Worm (Caenorhabditis elegans) whole organism, L3 larva: Measurements from ENCODE around the gene pqn-94.

Experiments
- aly-2 ChIP-seq: fragments of 150-350 bp; optimal IDR thresholded peaks from 2 replicates; lab custom pipeline; 2014; ENCODE audit warnings: missing biosample characterization, missing genetic modification characterization
- ama-1 ChIP-seq: fragments of 150-350 bp; optimal IDR thresholded peaks from 2 replicates; lab custom pipeline; 2018
- ceh-82 ChIP-seq: fragments of 150-350 bp; optimal IDR thresholded peaks from 2 replicates; lab custom pipeline; 2014; ENCODE audit warnings: missing biosample characterization, missing genetic modification characterization
- ceh-9 ChIP-seq: sonication (generic microtip); optimal IDR thresholded peaks from 2 replicates; lab custom pipeline; 2018; ENCODE audit warnings: missing biosample characterization, missing genetic modification characterization
- daf-12 ChIP-seq: fragments of 150-350 bp; optimal IDR thresholded peaks from 2 replicates; lab custom pipeline; 2014; ENCODE audit warnings: missing biosample characterization, missing genetic modification reagents, missing genetic modification characterization
- egl-27 ChIP-seq: sonication (generic microtip); optimal IDR thresholded peaks from 4 replicates; lab custom pipeline; 2017; ENCODE audit warnings: missing biosample characterization, missing genetic modification reagents, missing genetic modification characterization
- egl-5 ChIP-seq: fragments of 150-350 bp; optimal IDR thresholded peaks from 2 replicates; lab custom pipeline; 2017; ENCODE audit warnings: missing biosample characterization, missing genetic modification reagents, missing genetic modification characterization, inconsistent platforms
- elt-1 ChIP-seq: fragments of 150-350 bp; optimal IDR thresholded peaks from 2 replicates; lab custom pipeline; 2014; ENCODE audit warnings: missing biosample characterization, missing genetic modification characterization
- elt-2 ChIP-seq: sonication (generic microtip); optimal IDR thresholded peaks from 2 replicates; lab custom pipeline; 2016; ENCODE audit warnings: missing genetic modification reagents, mild to moderate bottlenecking, missing genetic modification characterization, missing compliant biosample characterization
- elt-3 ChIP-seq, 3 experiments: fragments of 150-350 bp in 1 of 3; sonication (generic microtip) in 2 of 3; optimal IDR thresholded peaks; 2 replicates in 2 of 3; 4 replicates in 1 of 3; lab custom pipeline; 2014 to 2017; ENCODE audit warnings: missing biosample characterization in 3 of 3, missing genetic modification characterization in 3 of 3
- eor-1 ChIP-seq, 2 experiments: fragments of 150-350 bp; optimal IDR thresholded peaks; 2 replicates each; lab custom pipeline; 2014 to 2018; ENCODE audit warnings: missing biosample characterization in 2 of 2, missing genetic modification characterization in 2 of 2
- fkh-2 ChIP-seq: fragments of 150-350 bp; optimal IDR thresholded peaks from 2 replicates; lab custom pipeline; 2014; ENCODE audit warnings: missing biosample characterization, missing genetic modification reagents, missing genetic modification characterization
- fos-1 ChIP-seq: fragments of 150-350 bp; optimal IDR thresholded peaks from 2 replicates; lab custom pipeline; 2014; ENCODE audit warnings: missing biosample characterization, missing genetic modification characterization
- jun-1 ChIP-seq: fragments of 150-350 bp; optimal IDR thresholded peaks from 2 replicates; lab custom pipeline; 2014; ENCODE audit warnings: missing biosample characterization, missing genetic modification reagents, missing genetic modification characterization
- lin-39 ChIP-seq: fragments of 150-350 bp; optimal IDR thresholded peaks from 2 replicates; lab custom pipeline; 2018; ENCODE audit warnings: missing biosample characterization, missing genetic modification reagents, missing genetic modification characterization
- lsy-12 ChIP-seq: sonication (generic microtip); optimal IDR thresholded peaks from 2 replicates; lab custom pipeline; 2016; ENCODE audit warnings: mild to moderate bottlenecking, missing genetic modification characterization, missing compliant biosample characterization
- mml-1 ChIP-seq: fragments of 150-350 bp; sonication (generic microtip); optimal IDR thresholded peaks from 3 replicates; lab custom pipeline; 2014; ENCODE audit warnings: missing biosample characterization, missing genetic modification characterization
- nfya-1 ChIP-seq: sonication (generic microtip); optimal IDR thresholded peaks from 2 replicates; lab custom pipeline; 2017; ENCODE audit warnings: missing genetic modification characterization, mild to moderate bottlenecking, missing compliant biosample characterization, antibody characterized with exemption, moderate library complexity; ENCODE audit not compliant: insufficient read depth
- nhr-11 ChIP-seq: fragments of 150-350 bp; optimal IDR thresholded peaks from 2 replicates; lab custom pipeline; 2014; ENCODE audit warnings: missing biosample characterization, missing genetic modification characterization
- nhr-12 ChIP-seq: fragments of 150-350 bp; optimal IDR thresholded peaks from 2 replicates; lab custom pipeline; 2014; ENCODE audit warnings: missing biosample characterization, missing genetic modification characterization
- nhr-237 ChIP-seq: fragments of 150-350 bp; optimal IDR thresholded peaks from 2 replicates; lab custom pipeline; 2014; ENCODE audit warnings: missing biosample characterization, missing genetic modification characterization
- nhr-25 ChIP-seq: sonication (generic microtip); optimal IDR thresholded peaks from 2 replicates; lab custom pipeline; 2017; ENCODE audit warnings: missing biosample characterization, missing genetic modification characterization
- nhr-28 ChIP-seq: fragments of 150-350 bp; optimal IDR thresholded peaks from 2 replicates; lab custom pipeline; 2014; ENCODE audit warnings: missing biosample characterization, missing genetic modification characterization
- nhr-43 ChIP-seq: sonication (generic microtip); optimal IDR thresholded peaks from 2 replicates; lab custom pipeline; 2016; ENCODE audit warnings: mild to moderate bottlenecking, missing genetic modification characterization, missing compliant biosample characterization; ENCODE audit not compliant: poor library complexity, severe bottlenecking
- nhr-76 ChIP-seq: fragments of 150-350 bp; sonication (generic microtip); optimal IDR thresholded peaks from 5 replicates; lab custom pipeline; 2014; ENCODE audit warnings: missing biosample characterization, missing genetic modification characterization
- pqm-1 ChIP-seq: fragments of 150-350 bp; optimal IDR thresholded peaks from 2 replicates; lab custom pipeline; 2017; ENCODE audit warnings: missing biosample characterization, missing genetic modification characterization, inconsistent platforms
- skn-1 ChIP-seq: fragments of 150-350 bp; optimal IDR thresholded peaks from 2 replicates; lab custom pipeline; 2014; ENCODE audit warnings: missing biosample characterization, missing genetic modification characterization
- snpc-4 ChIP-seq: fragments of 150-350 bp; optimal IDR thresholded peaks from 2 replicates; lab custom pipeline; 2014; ENCODE audit warnings: missing biosample characterization, missing genetic modification characterization
- tbx-2 ChIP-seq: sonication (generic microtip); optimal IDR thresholded peaks from 2 replicates; lab custom pipeline; 2016; ENCODE audit warnings: mild to moderate bottlenecking, missing genetic modification characterization, missing compliant biosample characterization
- unc-39 ChIP-seq: sonication (generic microtip); optimal IDR thresholded peaks from 4 replicates; lab custom pipeline; 2017; ENCODE audit warnings: missing biosample characterization, missing genetic modification characterization
- unc-62 ChIP-seq: fragments of 150-350 bp; sonication (generic microtip); optimal IDR thresholded peaks from 4 replicates; lab custom pipeline; 2014; ENCODE audit warnings: missing biosample characterization, missing genetic modification reagents, missing genetic modification characterization
- ztf-11 ChIP-seq: fragments of 150-350 bp; optimal IDR thresholded peaks from 2 replicates; lab custom pipeline; 2014; ENCODE audit warnings: missing biosample characterization, missing genetic modification characterization

pqn-94 gene

DNA sequence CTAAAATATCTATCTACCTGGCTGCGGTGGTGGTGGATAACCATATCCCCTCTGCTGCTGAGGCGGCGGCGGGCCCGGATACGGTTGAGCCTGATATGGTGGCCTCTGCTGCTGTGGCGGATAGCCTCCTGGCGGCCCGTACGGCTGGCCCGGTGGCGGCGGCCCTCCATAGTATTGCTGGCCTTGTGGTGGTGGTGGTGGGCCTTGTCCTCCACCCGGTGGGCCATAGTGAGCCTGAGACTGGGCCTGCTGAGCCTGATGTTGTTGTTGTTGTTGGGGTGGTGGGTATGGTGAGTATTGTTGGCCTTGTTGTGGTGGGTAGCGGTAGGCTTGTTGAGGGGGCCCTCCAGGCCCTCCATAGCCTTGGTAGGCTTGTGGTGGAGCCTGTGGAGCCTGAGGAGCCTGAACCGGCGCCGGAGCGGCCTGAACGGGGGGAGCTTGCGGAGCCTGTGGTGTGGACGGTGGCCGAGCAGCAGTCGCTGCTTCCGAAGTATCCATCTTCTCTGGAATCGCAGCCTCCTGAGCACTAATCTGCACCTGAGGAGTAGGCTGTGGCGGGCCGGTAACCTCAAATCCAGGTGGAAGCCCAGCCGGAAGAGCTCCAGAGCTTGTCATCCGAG lies 38.3 kb downstream of the pqn-94 start:
- TF ChIP-seq egl-27 (tag; lab: Kevin White, UChicago), result no peak
- no peak for TF ChIP-seq nhr-12
- TF ChIP-seq jun-1, result no peak
- no peak for TF ChIP-seq tbx-2 (tag; lab: Kevin White, UChicago)
- TF ChIP-seq eor-1 (tag; optimal IDR thresholded peaks at IDR 0.05; lab: Kevin White, UChicago), result no peak
- TF ChIP-seq fkh-2 (tag; lab: Kevin White, UChicago), result no peak
- TF ChIP-seq elt-2 (tag; lab: Kevin White, UChicago), result no peak
- TF ChIP-seq ztf-11 (tag; lab: Kevin White, UChicago), result no peak
- TF ChIP-seq daf-12 (tag; lab: Kevin White, UChicago), result no peak
- TF ChIP-seq unc-62 (GFP tag; lab: Kevin White, UChicago), result no peak
- TF ChIP-seq elt-1, result no peak
- no peak for TF ChIP-seq lin-39

ce11 chrV:20237429-20237828 lies 42.2 kb downstream of the pqn-94 start, which contains the start of gene sld-5:
Gene sld-5, minus strand, starts transcription at chrV:20237745.
- TF ChIP-seq ama-1 (lab: Kevin White, UChicago) (no peak), skn-1 (no peak), ceh-82 (no peak), unc-39 (tag; lab: Kevin White, UChicago) (no peak), nhr-237 (tag; lab: Kevin White, UChicago) (no peak), nhr-11 (tag; lab: Kevin White, UChicago) (no peak), nhr-28 (tag; lab: Kevin White, UChicago) (no peak), nhr-25 (no peak), nhr-43 (tag; lab: Kevin White, UChicago) (no peak), fos-1 (tag; lab: Kevin White, UChicago) (no peak), snpc-4 (tag; lab: Kevin White, UChicago) (no peak), fkh-2 (tag; lab: Kevin White, UChicago) (no peak), lsy-12 (no peak), elt-3 (tag; optimal IDR thresholded peaks at IDR 0.05; lab: Kevin White, UChicago) (no peak), aly-2 (tag; lab: Kevin White, UChicago) (no peak), ceh-9 (no peak), nfya-1 (tag; lab: Kevin White, UChicago) (no peak)

ce11 chrV:20235231-20235630 lies 44.4 kb downstream of the pqn-94 start:
- TF ChIP-seq fkh-2 (tag; lab: Kevin White, UChicago), result no peak
- TF ChIP-seq, all 47 proteins: peak for 0

ce11 chrV:20234439-20234838 lies 45.2 kb downstream of the pqn-94 start:
- TF ChIP-seq nhr-11 (tag; lab: Kevin White, UChicago) (no peak), nhr-25 (no peak), pqm-1 (no peak), nhr-76 (tag; lab: Kevin White, UChicago) (no peak), mml-1 (tag; lab: Kevin White, UChicago) (no peak), ceh-9 (no peak)

DNA sequence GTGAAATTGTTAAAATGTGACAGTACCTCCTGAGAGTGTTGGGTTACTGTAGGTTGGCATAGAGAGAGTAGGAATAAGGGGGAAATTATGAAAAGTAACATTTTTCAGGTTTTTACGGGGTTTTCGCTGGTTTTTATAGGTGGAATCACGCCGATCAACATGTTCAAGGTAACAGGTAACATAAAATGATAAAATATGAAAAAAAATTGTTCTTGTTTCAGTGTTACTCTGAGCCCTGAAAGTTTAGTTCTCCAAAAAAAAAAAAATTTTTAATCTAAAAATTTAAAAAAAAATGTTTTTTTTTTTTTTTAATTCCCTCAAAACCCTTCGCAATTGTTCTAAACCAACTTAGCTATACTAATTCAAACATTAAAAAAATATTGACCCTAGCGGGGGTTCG lies 45.9 kb downstream of the pqn-94 start, which contains the start of gene Y113G7B.15:
Gene Y113G7B.15, minus strand, starts transcription at position 101 of the 400 bp plus-strand sequence.
- TF ChIP-seq egl-5, result no peak
- no peak for TF ChIP-seq nhr-43 (tag; lab: Kevin White, UChicago)
- no peak for TF ChIP-seq unc-62 (GFP tag; lab: Kevin White, UChicago)
- TF ChIP-seq lin-39, result no peak
- TF ChIP-seq daf-12 (tag; lab: Kevin White, UChicago), result no peak
- TF ChIP-seq nhr-237 (tag; lab: Kevin White, UChicago), result no peak
- TF ChIP-seq eor-1 (tag; optimal IDR thresholded peaks at IDR 0.05; lab: Kevin White, UChicago), result no peak
- TF ChIP-seq elt-2 (tag; lab: Kevin White, UChicago), result no peak
- TF ChIP-seq skn-1, result no peak
- TF ChIP-seq fkh-2 (tag; lab: Kevin White, UChicago), result no peak
- no peak for TF ChIP-seq tbx-2 (tag; lab: Kevin White, UChicago)
- TF ChIP-seq, all 47 proteins: peak for 0
